Worm (Caenorhabditis elegans) whole organism, L1 larva: ENCODE results near the gene clec-175.

Source experiments
- aha-1 ChIP-seq: fragments of 150-350 bp; optimal IDR thresholded peaks from 2 replicates; lab custom pipeline; 2014; ENCODE audit warnings: missing biosample characterization, missing genetic modification characterization
- aly-2 ChIP-seq: fragments of 150-350 bp; optimal IDR thresholded peaks from 2 replicates; lab custom pipeline; 2014; ENCODE audit warnings: missing biosample characterization, missing genetic modification characterization
- ama-1 ChIP-seq: fragments of 150-350 bp; optimal IDR thresholded peaks from 2 replicates; lab custom pipeline; 2014
- blmp-1 ChIP-seq: fragments of 150-350 bp; optimal IDR thresholded peaks from 2 replicates; lab custom pipeline; 2014; ENCODE audit warnings: missing biosample characterization, missing genetic modification characterization
- ceh-63 ChIP-seq: fragments of 200-800 bp; sonication (Bioruptor generic); optimal IDR thresholded peaks from 2 replicates; lab custom pipeline; 2018; ENCODE audit warnings: mild to moderate bottlenecking, missing genetic modification characterization, missing compliant biosample characterization
- ceh-8 ChIP-seq: fragments of 200-800 bp; sonication (Bioruptor generic); optimal IDR thresholded peaks from 2 replicates; lab custom pipeline; 2018; ENCODE audit warnings: mild to moderate bottlenecking, missing genetic modification characterization, moderate library complexity, missing compliant biosample characterization
- ceh-88 ChIP-seq: fragments of 200-800 bp; sonication (Bioruptor generic); IDR thresholded peaks from 2 replicates; pipeline ENCODE4 v1.3.6; 2022; ENCODE audit warnings: missing genetic modification characterization, missing compliant biosample characterization
- dpl-1 ChIP-seq, 3 experiments: fragments of 150-350 bp in 2 of 3; sonication (generic microtip) in 1 of 3; optimal IDR thresholded peaks; 2 replicates each; lab custom pipeline; 2014 to 2017; ENCODE audit warnings: missing biosample characterization in 3 of 3, missing genetic modification characterization in 3 of 3, missing genetic modification reagents in 3 of 3
- dsc-1 ChIP-seq: sonication (generic microtip); optimal IDR thresholded peaks from 2 replicates; lab custom pipeline; 2016; ENCODE audit warnings: mild to moderate bottlenecking, missing genetic modification characterization, missing compliant biosample characterization
- efl-1 ChIP-seq, 4 experiments: fragments of 150-350 bp; optimal IDR thresholded peaks in 3 of 4; peaks in 1 of 4; 1 replicate in 1 of 4; 2 replicates in 3 of 4; lab custom pipeline; 2014; ENCODE audit warnings: missing biosample characterization in 2 of 4, missing genetic modification characterization in 2 of 4, missing genetic modification reagents in 2 of 4
- egl-27 ChIP-seq, 2 experiments: fragments of 150-350 bp in 1 of 2; sonication (generic microtip); optimal IDR thresholded peaks; 3 replicates each; lab custom pipeline; 2017 to 2018; ENCODE audit warnings: missing biosample characterization in 2 of 2, missing genetic modification characterization in 2 of 2, missing genetic modification reagents in 2 of 2
- fkh-10 ChIP-seq: sonication (generic microtip); optimal IDR thresholded peaks from 2 replicates; lab custom pipeline; 2017; ENCODE audit warnings: missing biosample characterization, missing genetic modification reagents, missing genetic modification characterization
- fos-1 ChIP-seq: fragments of 150-350 bp; optimal IDR thresholded peaks from 2 replicates; lab custom pipeline; 2014; ENCODE audit warnings: missing biosample characterization, missing genetic modification characterization
- grh-1 ChIP-seq: fragments of 200-800 bp; sonication (Bioruptor generic); IDR thresholded peaks from 2 replicates; pipeline ENCODE4 v1.3.6; 2022; ENCODE audit warnings: missing genetic modification reagents, missing genetic modification characterization, missing compliant biosample characterization
- hlh-4 ChIP-seq: sonication (generic microtip); optimal IDR thresholded peaks from 2 replicates; lab custom pipeline; 2016; ENCODE audit warnings: mild to moderate bottlenecking, missing genetic modification characterization, missing compliant biosample characterization
- lin-13 ChIP-seq: fragments of 150-350 bp; optimal IDR thresholded peaks from 2 replicates; lab custom pipeline; 2014; ENCODE audit warnings: missing biosample characterization, missing genetic modification reagents, missing genetic modification characterization
- lin-14 ChIP-seq: fragments of 200-800 bp; sonication (Bioruptor generic); optimal IDR thresholded peaks from 2 replicates; lab custom pipeline; 2018; ENCODE audit warnings: mild to moderate bottlenecking, missing genetic modification characterization, moderate library complexity, missing compliant biosample characterization
- lin-35 ChIP-seq, 2 experiments: fragments of 150-350 bp; optimal IDR thresholded peaks; 2 replicates each; lab custom pipeline; 2014; ENCODE audit warnings: missing biosample characterization in 2 of 2, missing genetic modification characterization in 2 of 2, missing genetic modification reagents in 2 of 2
- lin-39 ChIP-seq: fragments of 150-350 bp; optimal IDR thresholded peaks from 2 replicates; lab custom pipeline; 2014; ENCODE audit warnings: missing biosample characterization, missing genetic modification reagents, missing genetic modification characterization
- lir-3 ChIP-seq: sonication (generic microtip); optimal IDR thresholded peaks from 2 replicates; lab custom pipeline; 2016; ENCODE audit warnings: mild to moderate bottlenecking, missing genetic modification characterization, moderate library complexity, missing compliant biosample characterization; ENCODE audit not compliant: poor library complexity
- mdl-1 ChIP-seq, 2 experiments: fragments of 150-350 bp; optimal IDR thresholded peaks; 2 replicates each; lab custom pipeline; 2014 to 2017; ENCODE audit warnings: missing biosample characterization in 2 of 2, missing genetic modification characterization in 2 of 2, inconsistent platforms in 1 of 2
- mef-2 ChIP-seq: fragments of 150-350 bp; optimal IDR thresholded peaks from 2 replicates; lab custom pipeline; 2014; ENCODE audit warnings: missing biosample characterization, missing genetic modification characterization
- nhr-12 ChIP-seq: sonication (generic microtip); optimal IDR thresholded peaks from 2 replicates; lab custom pipeline; 2017; ENCODE audit warnings: missing biosample characterization, missing genetic modification characterization
- nhr-20 ChIP-seq: sonication (generic microtip); optimal IDR thresholded peaks from 2 replicates; lab custom pipeline; 2016; ENCODE audit warnings: mild to moderate bottlenecking, missing genetic modification characterization, missing compliant biosample characterization
- nhr-28 ChIP-seq: fragments of 150-350 bp; optimal IDR thresholded peaks from 2 replicates; lab custom pipeline; 2014; ENCODE audit warnings: missing biosample characterization, missing genetic modification characterization
- nhr-47 ChIP-seq: sonication (generic microtip); optimal IDR thresholded peaks from 2 replicates; lab custom pipeline; 2016; ENCODE audit warnings: mild to moderate bottlenecking, missing genetic modification characterization, moderate library complexity, missing compliant biosample characterization
- nhr-71 ChIP-seq: sonication (generic microtip); optimal IDR thresholded peaks from 2 replicates; lab custom pipeline; 2016; ENCODE audit warnings: mild to moderate bottlenecking, missing genetic modification characterization, moderate library complexity, missing compliant biosample characterization
- nhr-77 ChIP-seq: fragments of 150-350 bp; optimal IDR thresholded peaks from 2 replicates; lab custom pipeline; 2014; ENCODE audit warnings: missing biosample characterization, missing genetic modification characterization
- nhr-84 ChIP-seq: sonication (generic microtip); optimal IDR thresholded peaks from 2 replicates; lab custom pipeline; 2017; ENCODE audit warnings: missing biosample characterization, missing genetic modification characterization
- nhr-85 ChIP-seq: sonication (generic microtip); peaks from one replicate; lab custom pipeline; 2016; ENCODE audit warnings: missing genetic modification characterization, inconsistent platforms, missing compliant biosample characterization
- nhr-90 ChIP-seq: sonication (generic microtip); optimal IDR thresholded peaks from 2 replicates; lab custom pipeline; 2016; ENCODE audit warnings: mild to moderate bottlenecking, missing genetic modification characterization, missing compliant biosample characterization; ENCODE audit not compliant: poor library complexity
- pag-3 ChIP-seq: sonication (generic microtip); optimal IDR thresholded peaks from 2 replicates; lab custom pipeline; 2017; ENCODE audit warnings: missing genetic modification characterization, mild to moderate bottlenecking, missing compliant biosample characterization, antibody characterized with exemption, borderline replicate concordance; ENCODE audit not compliant: insufficient read depth
- pqm-1 ChIP-seq: sonication (generic microtip); optimal IDR thresholded peaks from 3 replicates; lab custom pipeline; 2017; ENCODE audit warnings: missing biosample characterization, missing genetic modification characterization
- snpc-4 ChIP-seq: fragments of 150-350 bp; optimal IDR thresholded peaks from 2 replicates; lab custom pipeline; 2014; ENCODE audit warnings: missing biosample characterization, missing genetic modification characterization
- snu-23 ChIP-seq: sonication (generic microtip); optimal IDR thresholded peaks from 2 replicates; lab custom pipeline; 2016; ENCODE audit warnings: missing genetic modification characterization, missing compliant biosample characterization
- sptf-1 ChIP-seq: fragments of 150-350 bp; optimal IDR thresholded peaks from 2 replicates; lab custom pipeline; 2014; ENCODE audit warnings: missing biosample characterization, missing genetic modification characterization
- sup-37 ChIP-seq: fragments of 200-800 bp; sonication (Bioruptor generic); optimal IDR thresholded peaks from 2 replicates; lab custom pipeline; 2018; ENCODE audit warnings: mild to moderate bottlenecking, missing genetic modification characterization, missing compliant biosample characterization
- tbx-2 ChIP-seq: sonication (generic microtip); optimal IDR thresholded peaks from 2 replicates; lab custom pipeline; 2016; ENCODE audit warnings: missing genetic modification characterization, missing compliant biosample characterization
- unc-62 ChIP-seq: fragments of 150-350 bp; optimal IDR thresholded peaks from 2 replicates; lab custom pipeline; 2014; ENCODE audit warnings: missing biosample characterization, missing genetic modification reagents, missing genetic modification characterization
- zag-1 ChIP-seq: fragments of 150-350 bp; optimal IDR thresholded peaks from 2 replicates; lab custom pipeline; 2014; ENCODE audit warnings: missing biosample characterization, missing genetic modification characterization
- zip-4 ChIP-seq: fragments of 200-800 bp; sonication (Bioruptor generic); optimal IDR thresholded peaks from 2 replicates; lab custom pipeline; 2018; ENCODE audit warnings: mild to moderate bottlenecking, missing genetic modification characterization, moderate library complexity, missing compliant biosample characterization

clec-175 gene

DNA sequence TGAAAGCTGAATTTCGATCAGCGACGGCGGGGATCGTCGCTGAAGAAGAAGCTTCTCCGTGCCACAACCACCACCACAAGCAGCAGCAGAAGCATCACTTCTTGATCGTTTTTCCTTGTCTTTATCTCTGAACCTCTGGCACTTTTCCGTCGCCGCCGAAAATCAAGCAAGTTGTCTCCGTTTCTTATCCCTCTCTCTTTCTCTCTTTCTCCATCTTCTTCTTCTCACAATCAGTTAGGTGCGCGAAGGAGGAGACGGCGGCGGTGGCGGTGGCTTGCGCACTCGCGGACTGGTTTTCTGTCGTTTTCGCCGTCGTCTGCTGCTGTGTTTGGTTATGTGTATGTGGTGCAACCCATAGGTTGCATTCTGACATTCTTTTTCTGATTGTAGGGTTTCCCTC is 23.7 kb upstream of the clec-175 start (continued):
- no peak for TF ChIP-seq zag-1 (tag; lab: Kevin White, UChicago)

DNA sequence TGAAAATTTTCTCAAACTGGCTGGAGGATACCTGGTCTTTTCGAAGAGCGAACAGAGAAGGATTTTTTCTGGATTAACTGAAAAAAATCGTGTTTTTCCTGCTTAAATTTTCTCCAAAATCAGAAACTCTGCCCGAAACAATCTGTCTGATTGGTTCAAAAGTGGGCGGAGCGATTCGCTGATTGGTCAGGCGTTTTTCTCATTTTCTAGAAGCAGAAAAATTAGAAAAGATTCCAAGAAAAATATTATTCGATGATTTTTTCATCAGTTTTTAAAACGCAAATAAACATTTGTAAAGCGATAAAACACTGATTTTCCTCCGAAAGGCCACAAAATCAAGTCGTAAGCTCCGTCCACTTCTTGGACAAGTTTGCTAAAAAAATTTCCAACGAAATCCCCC is 23.2 kb upstream of the clec-175 start:
- no peak for TF ChIP-seq nhr-47 (tag; lab: Kevin White, UChicago)
- no peak for TF ChIP-seq efl-1 (optimal IDR thresholded peaks at IDR 0.05; lab: Kevin White, UChicago)
- TF ChIP-seq efl-1 (GFP tag; optimal IDR thresholded peaks at IDR 0.05 in 1 of 2; lab: Kevin White, UChicago): peak in 1 of 2 experiments; percentile 56

DNA sequence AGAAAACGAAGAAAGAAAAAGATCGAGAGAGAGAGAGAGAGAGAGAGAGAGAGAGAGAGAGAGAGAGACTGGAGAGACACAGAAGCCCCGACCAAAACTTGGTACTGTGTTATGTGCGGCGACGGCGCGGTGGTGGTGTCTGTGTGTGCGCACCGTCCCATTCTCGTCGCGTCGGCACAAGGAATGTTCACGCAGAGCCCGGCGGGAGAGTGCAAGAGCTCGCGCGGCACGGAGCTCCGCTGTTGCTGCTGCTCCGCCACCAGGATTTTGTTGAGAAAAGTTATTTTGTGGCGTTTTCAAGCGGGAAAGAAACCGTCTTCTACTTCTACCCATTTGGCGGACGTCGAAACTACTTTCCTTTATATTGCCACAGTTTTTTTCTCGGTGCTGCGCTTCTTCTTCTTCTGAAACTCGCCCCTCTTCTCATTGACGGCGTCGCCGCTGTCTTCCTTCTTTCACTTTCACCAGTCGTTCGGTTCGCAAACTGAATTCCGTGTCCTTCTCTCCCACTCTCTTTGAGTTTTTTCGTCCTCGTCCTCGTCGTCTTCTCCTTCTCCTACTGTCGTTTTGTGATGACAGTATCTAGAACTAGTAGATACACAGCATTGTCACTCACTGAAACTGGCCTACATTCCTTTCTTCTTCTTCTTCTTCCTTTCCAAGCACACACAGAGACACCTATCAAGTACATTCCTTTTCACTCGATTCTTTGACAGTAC is 22.6 kb upstream of the clec-175 start:
- peak; percentile 63 for TF ChIP-seq blmp-1 (tag; lab: Kevin White, UChicago)
- no peak for TF ChIP-seq mef-2 (tag; lab: Kevin White, UChicago)
- TF ChIP-seq efl-1 (optimal IDR thresholded peaks at IDR 0.05; lab: Kevin White, UChicago): peak in 1 of 2 experiments; percentile 1
- peak in 1 of 2 experiments; percentile 71 for TF ChIP-seq efl-1 (GFP tag; optimal IDR thresholded peaks at IDR 0.05 in 1 of 2; lab: Kevin White, UChicago)
- no peak for TF ChIP-seq nhr-71 (tag; lab: Kevin White, UChicago)
- TF ChIP-seq, all 84 proteins: peak for 2

DNA sequence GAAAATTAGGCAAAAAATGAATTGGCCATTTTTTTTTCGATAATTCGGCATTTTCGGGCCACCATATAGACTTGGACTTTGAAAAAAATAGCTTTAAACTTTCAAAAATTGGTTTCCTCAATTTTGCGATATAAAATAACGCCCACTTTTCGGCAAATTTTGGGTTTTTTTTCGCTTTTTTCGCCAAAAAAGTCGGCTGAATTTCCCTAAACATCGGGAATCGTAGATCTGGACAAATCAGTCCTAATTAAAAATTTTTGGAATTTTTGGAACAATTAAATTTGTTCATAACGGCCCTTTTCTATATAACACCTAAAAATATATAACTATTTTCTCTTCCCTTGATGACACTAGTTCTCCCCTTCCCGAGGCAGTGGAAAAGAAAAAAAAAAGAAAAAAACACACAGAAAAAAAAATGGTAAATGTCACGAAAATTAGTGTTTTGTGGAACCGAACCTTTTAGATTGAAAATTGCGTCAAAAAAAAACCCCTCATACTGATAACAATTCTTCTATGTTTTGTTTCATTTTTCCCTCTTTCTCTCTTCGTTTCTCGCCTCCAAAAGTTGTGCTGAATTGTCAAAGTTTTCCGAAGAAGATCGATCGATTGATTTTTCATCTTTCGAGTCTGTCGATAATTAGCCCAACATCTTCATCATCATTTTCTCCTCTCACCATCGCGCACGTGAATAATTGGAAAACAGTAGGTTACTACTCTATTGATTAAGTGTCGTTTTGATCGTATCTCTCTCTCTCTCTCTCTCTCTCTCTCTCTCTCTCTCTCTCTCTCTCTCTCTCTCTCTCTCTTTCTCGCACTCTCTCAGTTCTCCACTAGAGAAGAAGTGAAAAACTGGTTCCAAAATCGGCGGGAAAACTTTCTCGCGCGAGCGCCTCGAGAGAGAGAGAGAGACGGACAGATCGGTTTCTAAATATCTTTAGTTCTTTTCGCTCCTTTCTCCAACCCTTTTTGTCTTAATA is 21.5 kb upstream of the clec-175 start, which contains the start of gene Y24D9A.6:
TSS of gene Y24D9A.6 (minus strand) at position 51 of the 977 bp plus-strand sequence.
- peak; percentile 73 for TF ChIP-seq lin-13 (GFP tag; lab: Kevin White, UChicago)
- TF ChIP-seq aha-1 (tag; lab: Kevin White, UChicago): no peak
- TF ChIP-seq hlh-4 (tag; lab: Kevin White, UChicago): no peak
- TF ChIP-seq lir-3 (tag; lab: Kevin White, UChicago): peak; percentile 16
- TF ChIP-seq pqm-1 (tag; lab: Kevin White, UChicago): no peak
- TF ChIP-seq unc-62 (GFP tag; lab: Kevin White, UChicago): no peak
- TF ChIP-seq pag-3 (tag; lab: Kevin White, UChicago): no peak
- no peak for TF ChIP-seq snpc-4 (tag; lab: Kevin White, UChicago)
- TF ChIP-seq sup-37 (GFP tag; lab: Kevin White, UChicago): no peak
- TF ChIP-seq mef-2 (tag; lab: Kevin White, UChicago): no peak
- peak; percentile 10 to 63 for TF ChIP-seq mdl-1 (tag; optimal IDR thresholded peaks at IDR 0.05; lab: Kevin White, UChicago)
- TF ChIP-seq nhr-77 (tag; lab: Kevin White, UChicago): peak; percentile 61
- 0 out of 2 replicates have a peak, but pooled peaks have one; percentile 43 for TF ChIP-seq ceh-88 (GFP tag; lab: Robert Waterston, UW)
- TF ChIP-seq dpl-1 (GFP tag; optimal IDR thresholded peaks at IDR 0.05; lab: Kevin White, UChicago): peak; percentile 60 to 75 (median 69)
- peak; percentile 100 for TF ChIP-seq grh-1 (GFP tag; lab: Robert Waterston, UW)
- TF ChIP-seq tbx-2: peak; percentile 64
- peak; percentile 50 for TF ChIP-seq ama-1
- peak; percentile 41 for TF ChIP-seq aly-2 (tag; lab: Kevin White, UChicago)
- no peak for TF ChIP-seq ceh-63 (GFP tag; lab: Kevin White, UChicago)
- peak; percentile 100 for TF ChIP-seq nhr-85 (tag; lab: Kevin White, UChicago)
- peak; percentile 84 for TF ChIP-seq nhr-20 (tag; lab: Kevin White, UChicago)
- no peak for TF ChIP-seq zip-4 (GFP tag; lab: Kevin White, UChicago)
- TF ChIP-seq nhr-28 (tag; lab: Kevin White, UChicago): no peak
- TF ChIP-seq nhr-90 (tag; lab: Kevin White, UChicago): peak; percentile 94
- peak; percentile 88 for TF ChIP-seq nhr-71 (tag; lab: Kevin White, UChicago)
- TF ChIP-seq zag-1 (tag; lab: Kevin White, UChicago): no peak
- TF ChIP-seq sptf-1: no peak
- TF ChIP-seq nhr-84 (tag; lab: Kevin White, UChicago): no peak
- TF ChIP-seq nhr-47 (tag; lab: Kevin White, UChicago): peak; percentile 84
- TF ChIP-seq egl-27 (tag; optimal IDR thresholded peaks at IDR 0.05; lab: Kevin White, UChicago): peak; percentile 58 to 71
- no peak for TF ChIP-seq nhr-12 (tag; lab: Kevin White, UChicago)
- peak; percentile 63 for TF ChIP-seq snu-23
- peak; percentile 55 for TF ChIP-seq fos-1 (tag; lab: Kevin White, UChicago)
- no peak for TF ChIP-seq fkh-10 (GFP tag; lab: Kevin White, UChicago)
- no peak for TF ChIP-seq ceh-8 (GFP tag; lab: Kevin White, UChicago)
- TF ChIP-seq lin-39 (tag; lab: Kevin White, UChicago): peak; percentile 74
- TF ChIP-seq dsc-1 (tag; lab: Kevin White, UChicago): no peak
- peak; percentile 95 for TF ChIP-seq lin-14 (GFP tag; lab: Kevin White, UChicago)
- TF ChIP-seq lin-35 (GFP tag; optimal IDR thresholded peaks at IDR 0.05; lab: Kevin White, UChicago): peak; percentile 56 to 86
